Fruit fly (Drosophila melanogaster) whole organism, embryonic: Measurements from ENCODE around the gene CG33489.

Experiments used
- Blimp-1 ChIP-seq: fragments of 200-800 bp; sonication (Bioruptor generic); optimal IDR thresholded peaks from 3 replicates; lab custom pipeline; 2018; ENCODE audit warnings: missing biosample characterization, missing genetic modification characterization, mild to moderate bottlenecking, moderate library complexity, missing genetic modification reagents
- CG10543 ChIP-seq: fragments of 200-800 bp; sonication (Bioruptor generic); optimal IDR thresholded peaks from 3 replicates; lab custom pipeline; 2017; ENCODE audit warnings: missing biosample characterization, mild to moderate bottlenecking, missing genetic modification characterization, moderate library complexity
- CG10565 ChIP-seq: fragments of 200-800 bp; sonication (Bioruptor generic); optimal IDR thresholded peaks from 3 replicates; lab custom pipeline; 2016; ENCODE audit warnings: missing biosample characterization, mild to moderate bottlenecking, missing genetic modification characterization
- CG11247 ChIP-seq: fragments of 200-800 bp; sonication (Bioruptor generic); IDR thresholded peaks from 2 replicates; pipeline ENCODE4 v1.3.6; 2022; ENCODE audit warnings: missing biosample characterization, missing genetic modification characterization
- CG11696 ChIP-seq: fragments of 200-800 bp; sonication (Bioruptor generic); IDR thresholded peaks from 2 replicates; pipeline ENCODE4 v1.3.6; 2022; ENCODE audit warnings: missing biosample characterization, missing genetic modification characterization
- CG12219 ChIP-seq: fragments of 200-800 bp; sonication (Bioruptor generic); optimal IDR thresholded peaks from 3 replicates; lab custom pipeline; 2018; ENCODE audit warnings: missing biosample characterization, mild to moderate bottlenecking, missing genetic modification characterization
- CG13894 ChIP-seq: fragments of 200-800 bp; sonication (Bioruptor generic); optimal IDR thresholded peaks from 3 replicates; lab custom pipeline; 2018; ENCODE audit warnings: missing biosample characterization, mild to moderate bottlenecking, missing genetic modification characterization, moderate library complexity
- CG16815 ChIP-seq: fragments of 200-800 bp; sonication (Bioruptor generic); optimal IDR thresholded peaks from 3 replicates; lab custom pipeline; 2017; ENCODE audit warnings: missing biosample characterization, mild to moderate bottlenecking, missing genetic modification characterization
- CG17359 ChIP-seq: fragments of 200-800 bp; sonication (Bioruptor generic); optimal IDR thresholded peaks from 3 replicates; lab custom pipeline; 2018; ENCODE audit warnings: missing biosample characterization, mild to moderate bottlenecking, missing genetic modification characterization, moderate library complexity
- CG17912 ChIP-seq: fragments of 200-800 bp; sonication (Bioruptor generic); optimal IDR thresholded peaks from 2 replicates; lab custom pipeline; 2018; ENCODE audit warnings: missing biosample characterization, mild to moderate bottlenecking, missing genetic modification characterization
- CG1792 ChIP-seq: fragments of 200-800 bp; sonication (Bioruptor generic); optimal IDR thresholded peaks from 2 replicates; lab custom pipeline; 2016; ENCODE audit warnings: missing biosample characterization, missing genetic modification characterization
- CG2116 ChIP-seq: fragments of 200-800 bp; sonication (Bioruptor generic); optimal IDR thresholded peaks from 3 replicates; lab custom pipeline; 2018; ENCODE audit warnings: missing biosample characterization, mild to moderate bottlenecking, missing genetic modification characterization
- CG2889 ChIP-seq: fragments of 200-800 bp; sonication (Bioruptor generic); IDR thresholded peaks from 3 replicates; pipeline ENCODE4 v1.3.6; 2022; ENCODE audit warnings: missing biosample characterization, missing genetic modification characterization
- CG30020 ChIP-seq: fragments of 200-800 bp; optimal IDR thresholded peaks from 2 replicates; lab custom pipeline; 2019; ENCODE audit warnings: missing biosample characterization, mild to moderate bottlenecking, missing genetic modification characterization, moderate library complexity
- CG3065 ChIP-seq: fragments of 200-800 bp; sonication (Bioruptor generic); optimal IDR thresholded peaks from 2 replicates; lab custom pipeline; 2016; ENCODE audit warnings: missing biosample characterization, missing genetic modification characterization
- CG31224 ChIP-seq: fragments of 200-800 bp; sonication (Bioruptor generic); IDR thresholded peaks from 2 replicates; pipeline ENCODE4 v1.3.6; 2022; ENCODE audit warnings: missing biosample characterization, missing genetic modification characterization
- CG3163 ChIP-seq: fragments of 200-800 bp; sonication (Bioruptor generic); optimal IDR thresholded peaks from 3 replicates; lab custom pipeline; 2016; ENCODE audit warnings: missing biosample characterization, missing genetic modification characterization
- CG5180 ChIP-seq: fragments of 200-800 bp; sonication (Bioruptor generic); optimal IDR thresholded peaks from 3 replicates; lab custom pipeline; 2017; ENCODE audit warnings: missing biosample characterization, missing genetic modification characterization, mild to moderate bottlenecking, moderate library complexity, missing genetic modification reagents
- CG6272 ChIP-seq: fragments of 200-800 bp; sonication (Bioruptor generic); IDR thresholded peaks from 2 replicates; pipeline ENCODE4 v1.3.6; 2022; ENCODE audit warnings: missing biosample characterization, missing genetic modification characterization
- CG6683 ChIP-seq: fragments of 200-800 bp; sonication (Bioruptor generic); optimal IDR thresholded peaks from 2 replicates; lab custom pipeline; 2017; ENCODE audit warnings: missing biosample characterization, mild to moderate bottlenecking, missing genetic modification characterization, missing genetic modification reagents
- CG6813 ChIP-seq: fragments of 200-800 bp; sonication (Bioruptor generic); optimal IDR thresholded peaks from 2 replicates; lab custom pipeline; 2017; ENCODE audit warnings: missing biosample characterization, missing genetic modification characterization, mild to moderate bottlenecking, moderate library complexity, missing genetic modification reagents
- GATAe ChIP-seq: fragments of 200-800 bp; sonication (Bioruptor generic); conservative IDR thresholded peaks from 2 replicates; pipeline ENCODE4 v1.3.6; 2022; ENCODE audit warnings: missing biosample characterization, missing genetic modification characterization
- Lhr ChIP-seq: fragments of 200-800 bp; sonication (Bioruptor generic); optimal IDR thresholded peaks from 3 replicates; lab custom pipeline; 2017; ENCODE audit warnings: mild to moderate bottlenecking, missing biosample characterization, missing genetic modification reagents, missing genetic modification characterization
- Lim3 ChIP-seq: fragments of 200-800 bp; sonication (Bioruptor generic); IDR thresholded peaks from 2 replicates; pipeline ENCODE4 v1.3.6; 2022; ENCODE audit warnings: missing biosample characterization, missing genetic modification characterization
- MBD-R2 ChIP-seq: fragments of 200-800 bp; sonication (Bioruptor generic); IDR thresholded peaks from 2 replicates; pipeline ENCODE4 v1.3.6; 2022; ENCODE audit warnings: missing biosample characterization, missing genetic modification characterization
- Myb ChIP-seq: fragments of 200-800 bp; sonication (Bioruptor generic); optimal IDR thresholded peaks from 2 replicates; lab custom pipeline; 2016; ENCODE audit warnings: missing biosample characterization, missing genetic modification characterization
- Oaz ChIP-seq: fragments of 200-800 bp; sonication (Bioruptor generic); IDR thresholded peaks from 2 replicates; pipeline ENCODE4 v1.3.6; 2022; ENCODE audit warnings: missing biosample characterization, missing genetic modification characterization
- Rfx ChIP-seq: fragments of 200-800 bp; sonication (Bioruptor generic); IDR thresholded peaks from 2 replicates; pipeline ENCODE4 v1.3.6; 2022; ENCODE audit warnings: missing biosample characterization, missing genetic modification characterization
- Vsx1 ChIP-seq: fragments of 200-800 bp; sonication (Bioruptor generic); optimal IDR thresholded peaks from 2 replicates; lab custom pipeline; 2017; ENCODE audit warnings: missing biosample characterization, mild to moderate bottlenecking, missing genetic modification characterization, missing genetic modification reagents
- ara ChIP-seq: fragments of 200-800 bp; sonication (Bioruptor generic); IDR thresholded peaks from 2 replicates; pipeline ENCODE4 v1.3.6; 2022; ENCODE audit warnings: missing biosample characterization, missing genetic modification characterization
- bigmax ChIP-seq: fragments of 200-800 bp; sonication (Bioruptor generic); optimal IDR thresholded peaks from 2 replicates; lab custom pipeline; 2018; ENCODE audit warnings: missing biosample characterization, mild to moderate bottlenecking, missing genetic modification characterization
- chif ChIP-seq, 2 experiments: fragments of 200-800 bp; sonication (Bioruptor generic); optimal IDR thresholded peaks; 3 replicates each; lab custom pipeline; 2016; ENCODE audit warnings: missing biosample characterization in 2 of 2, missing genetic modification characterization in 2 of 2
- cwo ChIP-seq: fragments of 200-800 bp; sonication (Bioruptor generic); optimal IDR thresholded peaks from 3 replicates; lab custom pipeline; 2017; ENCODE audit warnings: missing biosample characterization, missing genetic modification characterization, mild to moderate bottlenecking, moderate library complexity, missing genetic modification reagents
- disco-r ChIP-seq: fragments of 200-800 bp; sonication (Bioruptor generic); optimal IDR thresholded peaks from 2 replicates; lab custom pipeline; 2016; ENCODE audit warnings: missing biosample characterization, missing genetic modification characterization
- grau ChIP-seq: fragments of 200-800 bp; optimal IDR thresholded peaks from 3 replicates; lab custom pipeline; 2019; ENCODE audit warnings: missing biosample characterization, mild to moderate bottlenecking, missing genetic modification characterization, moderate library complexity
- jing ChIP-seq: fragments of 200-800 bp; sonication (Bioruptor generic); optimal IDR thresholded peaks from 2 replicates; lab custom pipeline; 2018; ENCODE audit warnings: missing biosample characterization, mild to moderate bottlenecking, missing genetic modification characterization
- kay ChIP-seq: fragments of 200-800 bp; sonication (Bioruptor generic); optimal IDR thresholded peaks from 2 replicates; lab custom pipeline; 2016; ENCODE audit warnings: missing biosample characterization, missing genetic modification characterization
- kni ChIP-seq: fragments of 200-800 bp; sonication (Bioruptor generic); optimal IDR thresholded peaks from 3 replicates; lab custom pipeline; 2017; ENCODE audit warnings: mild to moderate bottlenecking, missing biosample characterization, missing genetic modification reagents, missing genetic modification characterization
- onecut ChIP-seq: fragments of 200-800 bp; sonication (Bioruptor generic); IDR thresholded peaks from 2 replicates; pipeline ENCODE4 v1.3.6; 2022; ENCODE audit warnings: missing biosample characterization, missing genetic modification characterization
- otp ChIP-seq: fragments of 200-800 bp; sonication (Bioruptor generic); IDR thresholded peaks from 3 replicates; pipeline ENCODE4, ENCODE4 v1.3.6; 2022; ENCODE audit warnings: missing biosample characterization, missing genetic modification characterization
- pan ChIP-seq, 4 experiments: fragments of >200 bp in 3 of 4; fragments of 200-800 bp in 1 of 4; sonication (Bioruptor generic) in 1 of 4; optimal IDR thresholded peaks in 3 of 4; IDR thresholded peaks in 1 of 4; 2 replicates each; pipeline versions ENCODE4 v1.3.6 to Lab custom; 2017 to 2022; ENCODE audit warnings: missing biosample characterization in 2 of 4, missing genetic modification characterization in 2 of 4, mixed read lengths in 1 of 4
- pnt ChIP-seq: fragments of 200-800 bp; sonication (Bioruptor generic); optimal IDR thresholded peaks from 3 replicates; lab custom pipeline; 2016; ENCODE audit warnings: missing biosample characterization, missing genetic modification characterization
- pzg ChIP-seq: fragments of 200-800 bp; sonication (Bioruptor generic); optimal IDR thresholded peaks from 3 replicates; lab custom pipeline; 2018; ENCODE audit warnings: missing biosample characterization, mild to moderate bottlenecking, missing genetic modification characterization, moderate library complexity
- ro ChIP-seq: fragments of 200-800 bp; sonication (Bioruptor generic); IDR thresholded peaks from 2 replicates; pipeline ENCODE4 v1.3.6; 2022; ENCODE audit warnings: missing biosample characterization, missing genetic modification characterization
- sens ChIP-seq: fragments of 200-800 bp; sonication (Bioruptor generic); peaks from one replicate; lab custom pipeline; 2016; ENCODE audit warnings: missing biosample characterization, missing genetic modification characterization
- shn ChIP-seq: fragments of 200-800 bp; sonication (Bioruptor generic); optimal IDR thresholded peaks from 3 replicates; lab custom pipeline; 2016; ENCODE audit warnings: missing biosample characterization, missing genetic modification characterization
- slou ChIP-seq: fragments of 200-800 bp; sonication (Bioruptor generic); optimal IDR thresholded peaks from 3 replicates; lab custom pipeline; 2016; ENCODE audit warnings: missing biosample characterization, missing genetic modification characterization
- tgo ChIP-seq: fragments of 200-800 bp; sonication (Bioruptor generic); IDR thresholded peaks from 3 replicates; pipeline ENCODE4 v1.3.6; 2022; ENCODE audit warnings: missing biosample characterization, missing genetic modification characterization
- tio ChIP-seq: fragments of 200-800 bp; sonication (Bioruptor generic); optimal IDR thresholded peaks from 2 replicates; lab custom pipeline; 2017; ENCODE audit warnings: missing biosample characterization, missing genetic modification characterization, inconsistent platforms
- unc-4 ChIP-seq: fragments of 200-800 bp; sonication (Bioruptor generic); IDR thresholded peaks from 2 replicates; pipeline ENCODE4 v1.3.6; 2022; ENCODE audit warnings: missing biosample characterization, missing genetic modification characterization; ENCODE audit not compliant: partially characterized antibody

CG33489 gene

dm6 chr3L:11536767-11537419 lies 40.0 kb downstream of the CG33489 start (continued):
- TF ChIP-seq Myb (GFP tag; lab: Kevin White, UChicago): no peak
- peak; percentile 15 for TF ChIP-seq CG10543
- no peak for TF ChIP-seq slou
- TF ChIP-seq CG17912 (GFP tag; lab: Kevin White, UChicago): no peak
- no peak for TF ChIP-seq CG10565 (GFP tag; lab: Kevin White, UChicago)
- TF ChIP-seq CG11247 (GFP tag; lab: Robert Waterston, UW): no peak
- no peak for TF ChIP-seq bigmax
- no peak for TF ChIP-seq CG3065 (GFP tag; lab: Kevin White, UChicago)
- no peak for TF ChIP-seq CG6813 (GFP tag; lab: Kevin White, UChicago)
- TF ChIP-seq grau (tag; lab: Kevin White, UChicago): no peak
- peak; percentile 36 for TF ChIP-seq CG13894 (tag; lab: Kevin White, UChicago)
- TF ChIP-seq CG2116 (GFP tag; lab: Kevin White, UChicago): no peak
- TF ChIP-seq kay (GFP tag; lab: Kevin White, UChicago): peak; percentile 79
- no peak for TF ChIP-seq CG6683
- no peak for TF ChIP-seq onecut (GFP tag; lab: Robert Waterston, UW)
- TF ChIP-seq GATAe (GFP tag; lab: Robert Waterston, UW): no peak
- no peak for TF ChIP-seq MBD-R2
- no peak for TF ChIP-seq pan (optimal IDR thresholded peaks at IDR 0.05; lab: Kevin White, UChicago)
- TF ChIP-seq pan (GFP tag; optimal IDR thresholded peaks at IDR 0.05 in 1 of 2, IDR thresholded peaks at IDR 0.05 in 1 of 2): no peak
- TF ChIP-seq otp (GFP tag; lab: Robert Waterston, UW): no peak
- TF ChIP-seq CG2889: no peak
- TF ChIP-seq Rfx: no peak; the same call in 1 of the 2 replicates
- TF ChIP-seq jing: no peak
- TF ChIP-seq cwo (GFP tag; lab: Kevin White, UChicago): no peak
- no peak for TF ChIP-seq CG11696 (GFP tag; lab: Robert Waterston, UW)
- no peak for TF ChIP-seq pnt (GFP tag; lab: Kevin White, UChicago)
- TF ChIP-seq Oaz: no peak
- TF ChIP-seq CG17359 (tag; lab: Kevin White, UChicago): no peak
- TF ChIP-seq ro (GFP tag; lab: Robert Waterston, UW): no peak
- no peak for TF ChIP-seq CG3163 (GFP tag; lab: Kevin White, UChicago)
- no peak for TF ChIP-seq shn
- TF ChIP-seq chif (GFP tag; optimal IDR thresholded peaks at IDR 0.05; lab: Kevin White, UChicago): no peak
- no peak for TF ChIP-seq disco-r (GFP tag; lab: Kevin White, UChicago)
- no peak for TF ChIP-seq CG16815
- TF ChIP-seq Lim3: no peak
- TF ChIP-seq CG31224: no peak
- peak; percentile 3 for TF ChIP-seq sens (GFP tag; lab: Kevin White, UChicago)
- TF ChIP-seq tgo (GFP tag; lab: Robert Waterston, UW): no peak
- no peak for TF ChIP-seq Lhr (GFP tag; lab: Kevin White, UChicago)
- no peak for TF ChIP-seq CG1792
- TF ChIP-seq tio: no peak
- TF ChIP-seq CG12219 (GFP tag; lab: Kevin White, UChicago): no peak
- no peak for TF ChIP-seq CG5180 (GFP tag; lab: Kevin White, UChicago)
- TF ChIP-seq CG6272 (GFP tag; lab: Robert Waterston, UW): no peak
- TF ChIP-seq CG30020: no peak
- peak; percentile 52 for TF ChIP-seq kni (GFP tag; lab: Kevin White, UChicago)
- peak; percentile 0 for TF ChIP-seq Blimp-1
- peak; percentile 14 for TF ChIP-seq Vsx1
- TF ChIP-seq ara (GFP tag; lab: Robert Waterston, UW): no peak
- no peak for TF ChIP-seq pzg (GFP tag; lab: Kevin White, UChicago)
- TF ChIP-seq unc-4 (GFP tag; lab: Robert Waterston, UW): no peak
